Fruit fly (Drosophila melanogaster) Kc167 (cell line): Measurements from ENCODE around the gene CG43894.

Experiments used
- h ChIP-seq: fragments of >200 bp; optimal IDR thresholded peaks from 3 replicates; lab custom pipeline; 2018; ENCODE audit warnings: missing external identifiers
- insv ChIP-seq: fragments of >200 bp; optimal IDR thresholded peaks from 3 replicates; lab custom pipeline; 2018; ENCODE audit warnings: missing external identifiers
- ttk ChIP-seq: sonication (Bioruptor generic); optimal IDR thresholded peaks from 2 replicates; lab custom pipeline; 2017; ENCODE audit warnings: missing external identifiers

DNA sequence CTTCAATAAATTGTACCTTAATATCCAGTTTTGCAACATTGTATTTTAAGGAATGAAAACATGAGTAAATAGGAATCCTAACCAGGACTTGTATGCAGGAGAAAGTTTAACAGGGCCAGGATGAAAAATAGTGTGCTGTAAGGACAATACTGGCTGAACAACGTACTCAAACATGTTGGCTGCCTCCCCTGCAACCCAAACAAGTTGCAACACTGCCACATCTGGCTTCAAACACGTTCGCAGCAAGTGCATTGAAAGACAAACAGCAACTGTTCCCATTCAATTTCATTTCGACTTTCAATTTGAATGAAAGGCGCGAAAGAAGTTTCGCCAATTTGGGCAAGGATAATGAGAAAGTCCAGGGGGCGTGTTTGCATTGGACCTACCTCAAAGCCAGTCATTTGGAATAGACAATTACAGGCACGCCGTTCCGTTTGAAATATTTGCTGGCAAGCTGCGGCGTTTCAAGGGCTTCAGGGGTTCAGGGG lies 21.6 kb upstream of the CG43894 start:
- TF ChIP-seq insv (lab: Kevin White, UChicago) (no peak), h (lab: Kevin White, UChicago) (no peak), ttk (no peak)
